Worm (Caenorhabditis elegans): Measurements from ENCODE around the gene Y41C4A.22.
A peak's percentile ranks its signal among the peaks of the same experiment; 100 is the strongest.

Y41C4A.22 gene

DNA sequence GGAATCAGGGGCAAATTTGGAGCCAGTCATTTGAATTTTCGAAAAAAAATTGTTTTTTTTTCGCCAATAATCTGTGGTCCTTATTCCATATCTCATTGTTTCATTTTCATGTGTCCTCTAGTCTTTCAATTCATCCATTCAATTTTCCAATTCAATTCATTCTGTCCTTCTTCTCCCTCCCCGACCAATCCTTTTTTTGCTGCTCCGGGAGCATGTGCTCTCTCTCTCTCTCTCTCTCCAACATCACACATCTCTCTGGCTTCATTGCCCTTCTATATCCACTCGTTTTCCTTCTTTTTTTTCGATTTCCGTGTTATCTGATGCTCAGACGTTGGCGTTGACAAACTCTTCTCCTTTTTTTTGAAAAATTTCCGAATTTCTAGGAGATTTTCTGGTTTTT, 31.7 kb upstream of the Y41C4A.22 start:
- no peak for TF ChIP-seq C38D4.7 (GFP tag; optimal IDR thresholded peaks at IDR 0.05)
- peak; percentile 8 for TF ChIP-seq nfya-1 (tag; optimal IDR thresholded peaks at IDR 0.05)
- TF ChIP-seq ceh-31 (tag; optimal IDR thresholded peaks at IDR 0.05): peak; percentile 10
- peak; percentile 88 for TF ChIP-seq unc-42 (tag; optimal IDR thresholded peaks at IDR 0.05)

DNA sequence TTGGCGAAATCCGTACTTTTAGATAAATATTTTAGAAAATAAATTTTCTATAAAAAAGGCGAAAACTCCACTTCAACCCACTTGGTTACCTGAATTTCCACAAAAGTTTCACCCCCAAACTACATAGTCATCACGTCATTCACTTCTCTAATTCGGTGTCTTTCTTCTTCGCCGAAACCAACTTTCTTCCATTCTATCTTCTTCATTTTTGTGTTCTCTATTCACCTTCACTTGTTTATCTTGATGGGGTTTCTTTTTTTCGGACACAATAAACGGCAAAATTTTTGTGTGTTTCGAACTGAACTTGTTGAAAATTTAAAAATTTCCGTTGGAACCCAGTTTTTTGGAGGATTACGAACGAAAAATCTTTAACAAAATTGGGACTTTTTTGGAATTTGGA, 28.3 kb upstream of the Y41C4A.22 start:
- TF ChIP-seq pqm-1 (tag; optimal IDR thresholded peaks at IDR 0.05): no peak
- no peak for TF ChIP-seq npax-4 (tag; optimal IDR thresholded peaks at IDR 0.05)

DNA sequence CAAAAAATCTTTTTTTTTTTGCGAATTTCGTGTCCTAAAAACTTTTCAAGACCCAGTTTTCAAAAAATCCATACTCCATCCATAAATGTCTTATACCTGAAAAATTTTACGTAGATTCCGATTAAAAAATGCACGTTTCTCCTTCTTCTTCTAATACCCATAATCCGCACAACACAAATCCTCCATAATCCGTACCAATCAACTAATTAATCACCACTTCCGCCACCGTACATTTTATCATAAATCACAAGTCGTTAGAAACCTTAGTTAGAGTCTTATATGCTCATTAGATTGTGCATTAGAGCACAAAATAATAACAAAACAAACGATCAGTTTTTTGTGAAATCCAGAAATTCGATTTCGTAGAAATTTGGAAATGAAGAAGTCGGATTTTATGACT, 26.1 kb upstream of the Y41C4A.22 start:
- TF ChIP-seq che-1 (tag; optimal IDR thresholded peaks at IDR 0.05) (no peak), pros-1 (tag; optimal IDR thresholded peaks at IDR 0.05) (no peak), C38D4.7 (GFP tag; optimal IDR thresholded peaks at IDR 0.05) (no peak), ztf-16 (tag; optimal IDR thresholded peaks at IDR 0.05) (no peak), sox-4 (tag; optimal IDR thresholded peaks at IDR 0.05) (no peak), hlh-8 (tag; optimal IDR thresholded peaks at IDR 0.05) (no peak), ceh-9 (tag; optimal IDR thresholded peaks at IDR 0.05) (no peak), ceh-31 (tag; optimal IDR thresholded peaks at IDR 0.05) (no peak), ceh-18 (tag; optimal IDR thresholded peaks at IDR 0.05) (no peak), F13H6.1 (tag; optimal IDR thresholded peaks at IDR 0.05) (no peak), elt-4 (tag; optimal IDR thresholded peaks at IDR 0.05) (no peak), ceh-6 (GFP tag; optimal IDR thresholded peaks at IDR 0.05) (no peak), eyg-1 (tag; optimal IDR thresholded peaks at IDR 0.05) (no peak)

DNA sequence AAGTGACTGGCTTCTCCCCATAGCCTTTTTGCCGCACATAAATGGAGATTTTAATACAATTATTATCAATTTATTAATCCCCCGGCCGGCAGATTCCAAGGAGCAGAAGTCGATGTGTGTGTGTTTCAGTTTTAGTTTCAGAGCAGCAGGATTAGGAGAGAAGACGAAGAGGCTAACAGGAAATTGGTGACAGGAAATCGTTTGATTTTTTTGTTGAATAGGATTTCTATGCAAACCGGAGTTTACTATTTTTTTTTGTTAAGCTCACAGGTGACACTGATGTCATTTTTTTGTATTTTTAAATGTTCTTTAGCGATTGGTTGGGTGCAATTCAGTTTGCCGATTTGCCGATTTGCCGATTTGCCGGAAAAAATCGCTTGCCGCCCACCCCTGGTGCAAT, 14.6 kb upstream of the Y41C4A.22 start:
- TF ChIP-seq ceh-14 (tag; optimal IDR thresholded peaks at IDR 0.05) (no peak), hlh-6 (tag; optimal IDR thresholded peaks at IDR 0.05) (no peak), ceh-18 (tag; optimal IDR thresholded peaks at IDR 0.05) (no peak), K09A11.1 (tag; optimal IDR thresholded peaks at IDR 0.05; ENCODE audit: insufficient read depth) (no peak), nfya-1 (tag; optimal IDR thresholded peaks at IDR 0.05) (no peak), C08G9.2 (tag; optimal IDR thresholded peaks at IDR 0.05) (no peak), pqm-1 (tag; optimal IDR thresholded peaks at IDR 0.05) (no peak), unc-55 (GFP tag; optimal IDR thresholded peaks at IDR 0.05) (no peak), ama-1 (optimal IDR thresholded peaks at IDR 0.05) (no peak), ets-4 (tag; optimal IDR thresholded peaks at IDR 0.05) (no peak), nhr-232 (tag; optimal IDR thresholded peaks at IDR 0.05) (no peak)

DNA sequence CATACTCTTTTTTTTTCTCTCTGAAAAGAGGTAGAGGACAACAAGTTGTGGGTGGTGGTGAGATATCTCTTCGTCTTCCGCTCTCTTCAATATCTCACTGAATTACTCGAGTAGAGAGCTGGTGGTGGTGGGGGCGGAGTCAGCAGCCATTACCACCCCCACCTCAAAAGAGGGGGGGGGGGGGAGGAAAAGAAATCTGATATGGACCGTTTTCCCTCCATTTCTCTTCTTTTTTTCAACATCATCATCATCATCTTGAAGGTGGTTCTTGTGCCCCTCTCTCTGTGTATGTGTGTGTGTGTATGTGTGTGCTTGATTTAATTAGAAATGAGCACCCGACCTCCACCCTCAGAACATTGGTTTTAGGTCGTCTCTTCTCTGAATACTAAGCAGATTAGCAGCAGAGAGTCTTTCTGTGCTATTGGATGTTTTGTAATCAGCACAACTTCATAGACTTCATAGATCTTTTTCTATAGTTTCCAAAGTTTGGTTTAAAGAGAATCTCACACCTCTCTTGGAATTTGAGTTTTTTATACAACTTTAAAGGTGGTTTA, 13.5 kb upstream of the Y41C4A.22 start:
- TF ChIP-seq hlh-13 (GFP tag; optimal IDR thresholded peaks at IDR 0.05) (no peak), unc-42 (tag; optimal IDR thresholded peaks at IDR 0.05) (peak; percentile 91)

DNA sequence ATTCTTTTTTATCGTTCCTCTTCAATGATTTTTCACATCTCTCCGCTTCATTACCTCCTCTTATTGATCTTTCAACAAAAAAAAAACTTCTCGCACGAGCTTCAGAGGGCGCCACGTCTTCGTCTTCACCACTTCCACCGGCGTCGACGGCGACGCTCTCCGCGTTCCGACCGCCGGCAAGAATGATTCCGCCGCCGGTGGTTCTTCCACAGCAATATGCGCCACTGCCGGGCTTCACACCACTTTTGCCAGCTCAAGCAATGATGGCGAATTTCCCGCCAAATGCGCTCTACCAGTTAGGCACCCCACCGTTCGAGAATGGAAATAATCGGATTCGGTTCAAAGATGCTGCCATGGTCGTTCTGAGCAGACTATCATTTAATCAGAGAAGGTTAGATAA, 12.0 kb upstream of the Y41C4A.22 start:
- no peak for TF ChIP-seq lin-11 (tag; optimal IDR thresholded peaks at IDR 0.05)
- no peak for TF ChIP-seq dmd-4 (tag; optimal IDR thresholded peaks at IDR 0.05; ENCODE audit: borderline replicate concordance)
- no peak for TF ChIP-seq ceh-19 (GFP tag; optimal IDR thresholded peaks at IDR 0.05)
- TF ChIP-seq ceh-14 (tag; optimal IDR thresholded peaks at IDR 0.05): no peak
- TF ChIP-seq ref-2 (tag; optimal IDR thresholded peaks at IDR 0.05): no peak
- no peak for TF ChIP-seq hlh-13 (GFP tag; optimal IDR thresholded peaks at IDR 0.05)
- no peak for TF ChIP-seq eyg-1 (tag; optimal IDR thresholded peaks at IDR 0.05)
- TF ChIP-seq unc-86 (tag; optimal IDR thresholded peaks at IDR 0.05): no peak
- no peak for TF ChIP-seq elt-4 (tag; optimal IDR thresholded peaks at IDR 0.05)
- no peak for TF ChIP-seq npax-4 (tag; optimal IDR thresholded peaks at IDR 0.05)
- no peak for TF ChIP-seq nfya-1 (tag; optimal IDR thresholded peaks at IDR 0.05)
- no peak for TF ChIP-seq fkh-6 (tag; optimal IDR thresholded peaks at IDR 0.05)
- no peak for TF ChIP-seq T23F11.4 (GFP tag; optimal IDR thresholded peaks at IDR 0.05)
- TF ChIP-seq ceh-18 (tag; optimal IDR thresholded peaks at IDR 0.05): no peak
- TF ChIP-seq ceh-34 (tag; optimal IDR thresholded peaks at IDR 0.05): no peak
- TF ChIP-seq pax-1 (tag; optimal IDR thresholded peaks at IDR 0.05): no peak
- TF ChIP-seq unc-42 (tag; optimal IDR thresholded peaks at IDR 0.05): no peak
